4 worm cellular contexts compared by ENCODE assay signal in the genomic region with DNA sequence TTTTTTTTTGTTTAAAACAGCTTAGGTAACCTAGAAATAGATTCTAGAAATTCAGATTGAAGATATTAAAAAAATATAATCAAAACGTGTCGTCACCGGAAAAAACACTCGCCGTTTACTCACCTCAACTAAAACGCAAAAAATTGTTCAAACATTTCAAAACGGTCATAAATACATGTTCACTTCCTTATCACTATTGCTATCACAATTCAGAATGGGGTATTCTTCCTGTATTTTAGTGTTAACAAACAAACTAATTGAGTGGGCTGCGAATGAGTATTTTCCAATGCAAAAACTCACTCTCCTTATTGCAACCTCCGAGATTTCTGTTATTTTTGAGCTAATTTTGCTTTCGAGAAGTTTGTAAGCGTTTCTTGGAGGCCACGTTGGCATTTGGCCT.
TF ChIP-seq lines count a peak whose summit lies in the region.

Gene F52D1.2, minus strand, starts transcription at position 393 of the 400 bp plus-strand sequence.

TF ChIP-seq in whole organism, L2 larva, 48 proteins besides CTCF, POLR2A, EP300 and RAD21:
- TF ChIP-seq fos-1 (tag; optimal IDR thresholded peaks at IDR 0.05; lab: Kevin White, UChicago) = peak; percentile 70
- TF ChIP-seq ceh-16 (tag; optimal IDR thresholded peaks at IDR 0.05; lab: Kevin White, UChicago) = no peak

TF ChIP-seq in whole organism, L3 larva, 47 proteins besides CTCF, POLR2A, EP300 and RAD21:
- TF ChIP-seq fos-1 (tag; optimal IDR thresholded peaks at IDR 0.05; lab: Kevin White, UChicago) (no peak), elt-2 (tag; optimal IDR thresholded peaks at IDR 0.05; lab: Kevin White, UChicago) (peak; percentile 57), fkh-2 (tag; optimal IDR thresholded peaks at IDR 0.05; lab: Kevin White, UChicago) (no peak), pqm-1 (tag; optimal IDR thresholded peaks at IDR 0.05; lab: Kevin White, UChicago) (peak; percentile 41), ceh-9 (tag; optimal IDR thresholded peaks at IDR 0.05; lab: Kevin White, UChicago) (no peak)

TF ChIP-seq in whole organism, L4 larva, 104 proteins besides CTCF, POLR2A, EP300 and RAD21:
- TF ChIP-seq ZK337.2 (GFP tag; IDR thresholded peaks at IDR 0.05; lab: Robert Waterston, UW) (no peak), hlh-11 (tag; optimal IDR thresholded peaks at IDR 0.05; lab: Kevin White, UChicago) (peak; percentile 13), F26F4.8 (GFP tag; conservative IDR thresholded peaks at IDR 0.05; lab: Robert Waterston, UW) (no peak), pqm-1 (tag; optimal IDR thresholded peaks at IDR 0.05; lab: Kevin White, UChicago) (peak; percentile 72), nhr-28 (tag; optimal IDR thresholded peaks at IDR 0.05; lab: Kevin White, UChicago) (peak; percentile 70), lin-13 (GFP tag; optimal IDR thresholded peaks at IDR 0.05; lab: Kevin White, UChicago) (no peak), dmd-6 (GFP tag; IDR thresholded peaks at IDR 0.05; lab: Robert Waterston, UW) (peak; percentile 14; the same call in 1 of the 2 replicates), daf-8 (GFP tag; IDR thresholded peaks at IDR 0.05; lab: Robert Waterston, UW) (no peak), F49E8.2 (tag; optimal IDR thresholded peaks at IDR 0.05; lab: Kevin White, UChicago; ENCODE audit: borderline replicate concordance) (no peak), daf-16 (GFP tag; optimal IDR thresholded peaks at IDR 0.05; lab: Kevin White, UChicago) (no peak), daf-16 (tag; optimal IDR thresholded peaks at IDR 0.05; lab: Kevin White, UChicago) (peak; percentile 50)

TF ChIP-seq in whole organism, young adult, 124 proteins besides CTCF, POLR2A, EP300 and RAD21:
- TF ChIP-seq attf-6 (GFP tag; IDR thresholded peaks at IDR 0.05; lab: Robert Waterston, UW) (no peak), rpc-1 (optimal IDR thresholded peaks at IDR 0.05; lab: Kevin White, UChicago) (no peak), rpc-1 (tag; optimal IDR thresholded peaks at IDR 0.05; lab: Kevin White, UChicago) (no peak), atf-7 (tag; optimal IDR thresholded peaks at IDR 0.05; lab: Kevin White, UChicago) (no peak), efl-1 (GFP tag; optimal IDR thresholded peaks at IDR 0.05; lab: Kevin White, UChicago) (no peak), F22D6.2 (tag; optimal IDR thresholded peaks at IDR 0.05; lab: Kevin White, UChicago) (no peak), lin-26 (GFP tag; IDR thresholded peaks at IDR 0.05; lab: Robert Waterston, UW) (no peak), F52B5.7 (tag; optimal IDR thresholded peaks at IDR 0.05; lab: Kevin White, UChicago) (no peak), nhr-80 (tag; optimal IDR thresholded peaks at IDR 0.05; lab: Kevin White, UChicago) (peak; percentile 27), B0261.1 (tag; optimal IDR thresholded peaks at IDR 0.05; lab: Kevin White, UChicago) (no peak)
TF ChIP-seq in whole organism, young adult: peak in this region for 1.
